Fruit fly (Drosophila melanogaster) whole organism: ENCODE measurements around the gene CG11131.

ENCODE experiments used
- CG8478 ChIP-seq: fragments of >200 bp; optimal IDR thresholded peaks from 2 replicates; lab custom pipeline; 2018; ENCODE audit warnings: inconsistent platforms
- Dll ChIP-seq: fragments of >200 bp; optimal IDR thresholded peaks from 2 replicates; lab custom pipeline; 2017
- pan ChIP-seq: fragments of >200 bp; optimal IDR thresholded peaks from 2 replicates; lab custom pipeline; 2017
- psq ChIP-seq: fragments of >200 bp; optimal IDR thresholded peaks from 2 replicates; lab custom pipeline; 2017
- usp ChIP-seq: fragments of >200 bp; optimal IDR thresholded peaks from 2 replicates; lab custom pipeline; 2017; ENCODE audit warnings: missing biosample characterization, missing genetic modification characterization, mixed read lengths

- TF ChIP-seq usp (no peak), pan (lab: Kevin White, UChicago) (no peak), CG8478 (lab: Kevin White, UChicago) (no peak), psq (lab: Kevin White, UChicago) (no peak), Dll (lab: Kevin White, UChicago) (no peak)
Measured at dm6 chr3L:22894689-22895283, 3.8 kb upstream of the CG11131 start.
